Fruit fly (Drosophila melanogaster) whole organism, embryonic: ENCODE results near the gene CG46311.

ENCODE experiments used
- Ada2b ChIP-seq: fragments of 200-800 bp; sonication (Bioruptor generic); IDR thresholded peaks from 2 replicates; pipeline ENCODE4 v1.3.6; 2022; ENCODE audit warnings: missing biosample characterization, missing genetic modification characterization
- Asciz ChIP-seq: fragments of 200-800 bp; sonication (Bioruptor generic); optimal IDR thresholded peaks from 2 replicates; lab custom pipeline; 2017; ENCODE audit warnings: missing biosample characterization, mild to moderate bottlenecking, missing genetic modification characterization, missing genetic modification reagents
- Bteb2 ChIP-seq: fragments of 200-800 bp; sonication (Bioruptor generic); optimal IDR thresholded peaks from 2 replicates; lab custom pipeline; 2016; ENCODE audit warnings: missing biosample characterization, missing genetic modification characterization
- CG1024 ChIP-seq: fragments of 200-800 bp; sonication (Bioruptor generic); IDR thresholded peaks from 2 replicates; pipeline ENCODE4 v1.3.6; 2022; ENCODE audit warnings: missing biosample characterization, missing genetic modification characterization
- CG10462 ChIP-seq: fragments of 200-800 bp; sonication (Bioruptor generic); optimal IDR thresholded peaks from 2 replicates; lab custom pipeline; 2016; ENCODE audit warnings: missing biosample characterization, missing genetic modification characterization
- CG10543 ChIP-seq: fragments of 200-800 bp; sonication (Bioruptor generic); optimal IDR thresholded peaks from 3 replicates; lab custom pipeline; 2017; ENCODE audit warnings: missing biosample characterization, mild to moderate bottlenecking, missing genetic modification characterization, moderate library complexity
- CG11085 ChIP-seq: fragments of 200-800 bp; sonication (Bioruptor generic); IDR thresholded peaks from 2 replicates; pipeline ENCODE4 v1.3.6; 2022; ENCODE audit warnings: missing biosample characterization, missing genetic modification characterization
- CG11560 ChIP-seq: fragments of 200-800 bp; sonication (Bioruptor generic); IDR thresholded peaks from 3 replicates; pipeline ENCODE4 v1.3.6; 2022; ENCODE audit warnings: missing biosample characterization, missing genetic modification characterization
- CG11695 ChIP-seq: fragments of 200-800 bp; sonication (Bioruptor generic); IDR thresholded peaks from 3 replicates; pipeline ENCODE4 v1.3.6; 2022; ENCODE audit warnings: missing biosample characterization, missing genetic modification characterization
- CG1233 ChIP-seq: fragments of 200-800 bp; sonication (Bioruptor generic); optimal IDR thresholded peaks from 4 replicates; lab custom pipeline; 2018; ENCODE audit warnings: missing biosample characterization, mild to moderate bottlenecking, missing genetic modification characterization
- CG13894 ChIP-seq: fragments of 200-800 bp; sonication (Bioruptor generic); optimal IDR thresholded peaks from 3 replicates; lab custom pipeline; 2018; ENCODE audit warnings: missing biosample characterization, mild to moderate bottlenecking, missing genetic modification characterization, moderate library complexity
- CG15479 ChIP-seq: fragments of 200-800 bp; sonication (Bioruptor generic); optimal IDR thresholded peaks from 3 replicates; lab custom pipeline; 2019; ENCODE audit warnings: missing biosample characterization, mild to moderate bottlenecking, missing genetic modification characterization, moderate library complexity
- CG15514 ChIP-seq: fragments of 200-800 bp; sonication (Bioruptor generic); optimal IDR thresholded peaks from 3 replicates; lab custom pipeline; 2017; ENCODE audit warnings: missing biosample characterization, missing genetic modification characterization, mild to moderate bottlenecking, moderate library complexity, missing genetic modification reagents
- CG18619 ChIP-seq: fragments of 200-800 bp; sonication (Bioruptor generic); optimal IDR thresholded peaks from 3 replicates; lab custom pipeline; 2017; ENCODE audit warnings: missing biosample characterization, mild to moderate bottlenecking, missing genetic modification characterization
- CG2202 ChIP-seq: fragments of 200-800 bp; sonication (Bioruptor generic); optimal IDR thresholded peaks from 2 replicates; lab custom pipeline; 2018; ENCODE audit warnings: missing biosample characterization, mild to moderate bottlenecking, missing genetic modification characterization
- CG32532 ChIP-seq: fragments of 200-800 bp; sonication (Bioruptor generic); IDR thresholded peaks from 2 replicates; pipeline ENCODE4 v1.3.6; 2022; ENCODE audit warnings: missing biosample characterization, missing genetic modification characterization
- CG34422 ChIP-seq: fragments of 200-800 bp; sonication (Bioruptor generic); IDR thresholded peaks from 3 replicates; pipeline ENCODE4 v1.3.6; 2022; ENCODE audit warnings: missing biosample characterization, missing genetic modification characterization
- CG6272 ChIP-seq: fragments of 200-800 bp; sonication (Bioruptor generic); IDR thresholded peaks from 2 replicates; pipeline ENCODE4 v1.3.6; 2022; ENCODE audit warnings: missing biosample characterization, missing genetic modification characterization
- CG7271 ChIP-seq: fragments of 200-800 bp; sonication (Bioruptor generic); optimal IDR thresholded peaks from 2 replicates; lab custom pipeline; 2018; ENCODE audit warnings: missing biosample characterization, mild to moderate bottlenecking, missing genetic modification characterization, moderate library complexity
- CG8290 ChIP-seq, 3 experiments: fragments of 200-800 bp; sonication (Bioruptor generic); optimal IDR thresholded peaks; 2 replicates each; lab custom pipeline; 2016 to 2019; ENCODE audit warnings: missing biosample characterization in 3 of 3, missing genetic modification characterization in 3 of 3, mild to moderate bottlenecking in 2 of 3, moderate library complexity in 1 of 3
- CG8478 ChIP-seq: fragments of >200 bp; optimal IDR thresholded peaks from 2 replicates; lab custom pipeline; 2018
- CHES-1-like ChIP-seq: fragments of 200-800 bp; sonication (Bioruptor generic); optimal IDR thresholded peaks from 2 replicates; lab custom pipeline; 2016; ENCODE audit warnings: missing biosample characterization, missing genetic modification characterization
- CTCF ChIP-seq: fragments of 200-800 bp; sonication (Bioruptor generic); optimal IDR thresholded peaks from 2 replicates; lab custom pipeline; 2017; ENCODE audit warnings: missing biosample characterization, mild to moderate bottlenecking, missing genetic modification characterization, moderate library complexity
- Dad ChIP-seq: fragments of 200-800 bp; sonication (Bioruptor generic); optimal IDR thresholded peaks from 3 replicates; lab custom pipeline; 2016; ENCODE audit warnings: missing biosample characterization, missing genetic modification characterization
- Deaf1 ChIP-seq: fragments of 200-800 bp; optimal IDR thresholded peaks from 3 replicates; lab custom pipeline; 2019; ENCODE audit warnings: missing biosample characterization, mild to moderate bottlenecking, missing genetic modification characterization, moderate library complexity
- Hmr ChIP-seq: fragments of 200-800 bp; sonication (Bioruptor generic); optimal IDR thresholded peaks from 3 replicates; lab custom pipeline; 2017; ENCODE audit warnings: mild to moderate bottlenecking, missing biosample characterization, missing genetic modification reagents, missing genetic modification characterization
- Jarid2 ChIP-seq: fragments of 200-800 bp; sonication (Bioruptor generic); optimal IDR thresholded peaks from 3 replicates; lab custom pipeline; 2017; ENCODE audit warnings: mild to moderate bottlenecking, missing biosample characterization, missing genetic modification reagents, missing genetic modification characterization
- Med ChIP-seq: fragments of 200-800 bp; sonication (Bioruptor generic); peaks from one replicate; lab custom pipeline; 2016; ENCODE audit warnings: missing biosample characterization, missing genetic modification characterization, mild to moderate bottlenecking, inconsistent platforms, moderate library complexity
- Meics ChIP-seq: fragments of 200-800 bp; sonication (Bioruptor generic); optimal IDR thresholded peaks from 2 replicates; lab custom pipeline; 2017; ENCODE audit warnings: missing biosample characterization, mild to moderate bottlenecking, missing genetic modification characterization
- NK7.1 ChIP-seq: fragments of 200-800 bp; sonication (Bioruptor generic); optimal IDR thresholded peaks from 3 replicates; lab custom pipeline; 2016; ENCODE audit warnings: missing biosample characterization, missing genetic modification characterization
- Pdp1 ChIP-seq, 2 experiments: fragments of 200-800 bp; sonication (Bioruptor generic); optimal IDR thresholded peaks; 3 replicates each; lab custom pipeline; 2016; ENCODE audit warnings: missing biosample characterization in 2 of 2, missing genetic modification characterization in 2 of 2, mild to moderate bottlenecking in 1 of 2, moderate library complexity in 1 of 2
- Sox100B ChIP-seq: fragments of 200-800 bp; sonication (Bioruptor generic); optimal IDR thresholded peaks from 3 replicates; lab custom pipeline; 2018; ENCODE audit warnings: missing biosample characterization, mild to moderate bottlenecking, missing genetic modification characterization
- Sry-δ ChIP-seq: fragments of 200-800 bp; sonication (Bioruptor generic); optimal IDR thresholded peaks from 2 replicates; lab custom pipeline; 2016; ENCODE audit warnings: missing biosample characterization, missing genetic modification characterization
- abd-A ChIP-seq: fragments of 200-800 bp; sonication (Bioruptor generic); optimal IDR thresholded peaks from 3 replicates; lab custom pipeline; 2019; ENCODE audit warnings: missing biosample characterization, mild to moderate bottlenecking, missing genetic modification characterization, moderate library complexity
- cwo ChIP-seq: fragments of 200-800 bp; sonication (Bioruptor generic); optimal IDR thresholded peaks from 3 replicates; lab custom pipeline; 2017; ENCODE audit warnings: missing biosample characterization, missing genetic modification characterization, mild to moderate bottlenecking, moderate library complexity, missing genetic modification reagents
- fd102C ChIP-seq: fragments of 200-800 bp; sonication (Bioruptor generic); optimal IDR thresholded peaks from 2 replicates; lab custom pipeline; 2018; ENCODE audit warnings: missing biosample characterization, mild to moderate bottlenecking, missing genetic modification characterization, moderate library complexity
- gcm ChIP-seq: fragments of 200-800 bp; sonication (Bioruptor generic); optimal IDR thresholded peaks from 2 replicates; lab custom pipeline; 2019; ENCODE audit warnings: missing biosample characterization, mild to moderate bottlenecking, missing genetic modification characterization, moderate library complexity
- grau ChIP-seq: fragments of 200-800 bp; optimal IDR thresholded peaks from 3 replicates; lab custom pipeline; 2019; ENCODE audit warnings: missing biosample characterization, mild to moderate bottlenecking, missing genetic modification characterization, moderate library complexity
- h ChIP-seq: fragments of >200 bp; optimal IDR thresholded peaks from 2 replicates; lab custom pipeline; 2017
- odd ChIP-seq: fragments of 200-800 bp; sonication (Bioruptor generic); optimal IDR thresholded peaks from 2 replicates; lab custom pipeline; 2017; ENCODE audit warnings: missing biosample characterization, mild to moderate bottlenecking, missing genetic modification characterization
- pita ChIP-seq: fragments of 200-800 bp; sonication (Bioruptor generic); optimal IDR thresholded peaks from 2 replicates; lab custom pipeline; 2017; ENCODE audit warnings: missing biosample characterization, mild to moderate bottlenecking, missing genetic modification characterization
- schlank ChIP-seq: fragments of 200-800 bp; sonication (Bioruptor generic); optimal IDR thresholded peaks from 2 replicates; lab custom pipeline; 2018; ENCODE audit warnings: missing biosample characterization, mild to moderate bottlenecking, missing genetic modification characterization
- sens ChIP-seq: fragments of 200-800 bp; sonication (Bioruptor generic); peaks from one replicate; lab custom pipeline; 2016; ENCODE audit warnings: missing biosample characterization, missing genetic modification characterization
- slbo ChIP-seq: fragments of 200-800 bp; sonication (Bioruptor generic); IDR thresholded peaks from 2 replicates; pipeline ENCODE4 v1.3.6; 2022; ENCODE audit warnings: missing biosample characterization, missing genetic modification characterization
- so ChIP-seq: fragments of 200-800 bp; sonication (Bioruptor generic); IDR thresholded peaks from 3 replicates; pipeline ENCODE4 v1.3.6; 2022; ENCODE audit warnings: missing biosample characterization, missing genetic modification characterization
- sug ChIP-seq: fragments of 200-800 bp; optimal IDR thresholded peaks from 2 replicates; lab custom pipeline; 2019; ENCODE audit warnings: missing biosample characterization, mild to moderate bottlenecking, missing genetic modification characterization, moderate library complexity
- tap ChIP-seq: fragments of 200-800 bp; optimal IDR thresholded peaks from 3 replicates; lab custom pipeline; 2019; ENCODE audit warnings: missing biosample characterization, mild to moderate bottlenecking, missing genetic modification characterization, moderate library complexity
- tll ChIP-seq, 2 experiments: fragments of 200-800 bp in 1 of 2; fragments of >200 bp in 1 of 2; sonication (Bioruptor generic) in 1 of 2; optimal IDR thresholded peaks; 2 replicates each; lab custom pipeline; 2017 to 2019; ENCODE audit warnings: missing biosample characterization in 2 of 2, missing genetic modification characterization in 2 of 2, mild to moderate bottlenecking in 1 of 2, moderate library complexity in 1 of 2
- toy ChIP-seq: fragments of 200-800 bp; sonication (Bioruptor generic); IDR thresholded peaks from 2 replicates; pipeline ENCODE4 v1.3.6; 2022; ENCODE audit warnings: missing biosample characterization, missing genetic modification characterization
- unpg ChIP-seq: fragments of 200-800 bp; sonication (Bioruptor generic); optimal IDR thresholded peaks from 3 replicates; lab custom pipeline; 2018; ENCODE audit warnings: missing biosample characterization, mild to moderate bottlenecking, missing genetic modification characterization, moderate library complexity
- yki ChIP-seq: fragments of >200 bp; optimal IDR thresholded peaks from 3 replicates; lab custom pipeline; 2018

CG46311 gene

dm6 chrX:13632606-13633005 lies 69.0 kb downstream of the CG46311 start (continued):
- TF ChIP-seq Sox100B (GFP tag; lab: Kevin White, UChicago): peak; percentile 27
- TF ChIP-seq CG8478: no peak
- no peak for TF ChIP-seq CG7271 (tag; lab: Kevin White, UChicago)
- no peak for TF ChIP-seq CG6272 (GFP tag; lab: Robert Waterston, UW)
- TF ChIP-seq unpg (GFP tag; lab: Kevin White, UChicago): no peak
- TF ChIP-seq sug (tag; lab: Kevin White, UChicago): peak; percentile 19
- TF ChIP-seq Deaf1 (tag; lab: Kevin White, UChicago): no peak
- no peak for TF ChIP-seq pita (GFP tag; lab: Kevin White, UChicago)
- TF ChIP-seq CG34422 (GFP tag; lab: Robert Waterston, UW): no peak
- peak; percentile 13 for TF ChIP-seq Jarid2 (GFP tag; lab: Kevin White, UChicago)
- peak; percentile 54 for TF ChIP-seq CG13894 (tag; lab: Kevin White, UChicago)
- no peak for TF ChIP-seq Ada2b (GFP tag; lab: Robert Waterston, UW)
- TF ChIP-seq CG15514: peak; percentile 22
- TF ChIP-seq Bteb2 (GFP tag; lab: Kevin White, UChicago): no peak
- TF ChIP-seq Dad (GFP tag; lab: Kevin White, UChicago): no peak
- TF ChIP-seq slbo (GFP tag; lab: Robert Waterston, UW): no peak
- TF ChIP-seq CG32532 (GFP tag; lab: Robert Waterston, UW): 0 out of 2 replicates have a peak, but pooled peaks have one; percentile 24
- TF ChIP-seq odd: no peak
- TF ChIP-seq Asciz: peak; percentile 36
- no peak for TF ChIP-seq CG1024
- peak; percentile 15; the same call in 1 of the 3 replicates for TF ChIP-seq CG11695 (GFP tag; lab: Robert Waterston, UW)
- TF ChIP-seq CHES-1-like (GFP tag; lab: Kevin White, UChicago): no peak
- no peak for TF ChIP-seq toy
- TF ChIP-seq Med (GFP tag; lab: Kevin White, UChicago): peak; percentile 71
- TF ChIP-seq Sry-δ (GFP tag; lab: Kevin White, UChicago): no peak
- no peak for TF ChIP-seq CTCF (GFP tag; lab: Kevin White, UChicago)
- TF ChIP-seq abd-A (tag; lab: Kevin White, UChicago): peak; percentile 37
- TF ChIP-seq h (lab: Kevin White, UChicago): no peak
- no peak for TF ChIP-seq tap (tag; lab: Kevin White, UChicago)
- peak; percentile 11 for TF ChIP-seq gcm
- no peak for TF ChIP-seq CG8290 (GFP tag; optimal IDR thresholded peaks at IDR 0.05; lab: Kevin White, UChicago)
- TF ChIP-seq CG8290 (tag; optimal IDR thresholded peaks at IDR 0.05; lab: Kevin White, UChicago): peak in 1 of 2 experiments; percentile 47
- no peak for TF ChIP-seq CG10543 (GFP tag; lab: Kevin White, UChicago)
- TF ChIP-seq, all 482 proteins: peak for 47

dm6 chrX:13633298-13633891 lies 69.8 kb downstream of the CG46311 start:
- peak; percentile 59 for TF ChIP-seq CG15479 (GFP tag; lab: Kevin White, UChicago)
- peak; percentile 58 for TF ChIP-seq Hmr
- TF ChIP-seq sens: peak; percentile 87
- no peak for TF ChIP-seq CG18619 (GFP tag; lab: Kevin White, UChicago)
- TF ChIP-seq so (GFP tag; lab: Robert Waterston, UW): peak; percentile 27; the same call in 1 of the 3 replicates
- no peak for TF ChIP-seq CG11560
- no peak for TF ChIP-seq NK7.1
- TF ChIP-seq Meics (GFP tag; lab: Kevin White, UChicago): peak; percentile 24
- peak; percentile 35 for TF ChIP-seq CG1233 (GFP tag; lab: Kevin White, UChicago)
- no peak for TF ChIP-seq yki (lab: Kevin White, UChicago)
- TF ChIP-seq CG10462 (GFP tag; lab: Kevin White, UChicago): no peak
- peak; percentile 39 for TF ChIP-seq schlank (tag; lab: Kevin White, UChicago)
- peak in 1 of 2 experiments; percentile 21 for TF ChIP-seq tll (GFP tag; optimal IDR thresholded peaks at IDR 0.05; lab: Kevin White, UChicago)
- peak; percentile 4 for TF ChIP-seq grau (tag; lab: Kevin White, UChicago)
- TF ChIP-seq CG2202: peak; percentile 48
- peak; percentile 81 for TF ChIP-seq cwo
- peak in 1 of 2 experiments; percentile 80 for TF ChIP-seq Pdp1 (GFP tag; optimal IDR thresholded peaks at IDR 0.05; lab: Kevin White, UChicago)
- no peak for TF ChIP-seq CG11085 (GFP tag; lab: Robert Waterston, UW)
- no peak for TF ChIP-seq CG6272 (GFP tag; lab: Robert Waterston, UW)
- TF ChIP-seq sug (tag; lab: Kevin White, UChicago): peak; percentile 37
- peak; percentile 14 for TF ChIP-seq fd102C (GFP tag; lab: Kevin White, UChicago)
- no peak for TF ChIP-seq Sry-δ (GFP tag; lab: Kevin White, UChicago)
